Worm (Caenorhabditis elegans): ENCODE data around the gene vhl-1.

DNA sequence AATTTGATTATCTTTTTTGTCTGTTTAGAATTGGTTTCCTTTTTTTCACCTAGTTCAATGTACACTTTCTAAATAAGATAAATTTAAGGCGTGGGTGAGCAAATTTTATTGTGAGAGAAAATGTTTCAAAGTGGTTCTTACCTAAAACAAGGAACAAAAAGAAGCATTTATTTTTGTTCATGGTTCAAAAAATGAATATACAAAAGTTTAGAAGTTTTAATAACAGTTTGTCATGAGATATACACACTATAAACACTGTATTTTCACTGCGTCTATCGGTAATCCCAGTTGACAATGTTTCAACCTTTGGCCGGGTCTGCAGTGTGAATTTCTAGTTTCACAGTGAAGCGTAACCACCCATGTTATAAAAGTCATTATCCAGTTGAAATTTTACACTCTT, 8.2 kb downstream of the vhl-1 start, which contains the start of gene F08G12.11:
- TF ChIP-seq fos-1 (tag; optimal IDR thresholded peaks at IDR 0.05) = no peak
- TF ChIP-seq ztf-11 (tag; optimal IDR thresholded peaks at IDR 0.05) = no peak
- TF ChIP-seq zag-1 (tag; optimal IDR thresholded peaks at IDR 0.05) = no peak
- TF ChIP-seq hmg-1.1 (GFP tag; IDR thresholded peaks at IDR 0.05) = no peak
- TF ChIP-seq ces-1 (GFP tag; optimal IDR thresholded peaks at IDR 0.05) = no peak
- TF ChIP-seq ZK546.5 (tag; optimal IDR thresholded peaks at IDR 0.05) = no peak
- no peak for TF ChIP-seq madf-5 (GFP tag; IDR thresholded peaks at IDR 0.05)
- TF ChIP-seq zip-2 (tag; optimal IDR thresholded peaks at IDR 0.05) = no peak

Data from whole organism, L4 larva.